Fruit fly (Drosophila melanogaster): ENCODE data around the gene Taf10.

- no peak for TF ChIP-seq Blimp-1 (GFP tag; optimal IDR thresholded peaks at IDR 0.05)
- TF ChIP-seq Sox102F (GFP tag; optimal IDR thresholded peaks at IDR 0.05): no peak
- TF ChIP-seq CG6792 (GFP tag; optimal IDR thresholded peaks at IDR 0.05): no peak
- no peak for TF ChIP-seq OdsH (GFP tag; optimal IDR thresholded peaks at IDR 0.05)
These were observed 18.4 kb upstream of the Taf10 start for dm6 chr2L:2749144-2749766.
